Worm (Caenorhabditis elegans) whole organism, mixed stage, embryonic: ENCODE results near the gene irld-50.
A peak's percentile ranks its signal among the peaks of the same experiment; 100 is the strongest.

ENCODE experiments used
- M03D4.4 ChIP-seq: sonication (generic microtip); optimal IDR thresholded peaks from 2 replicates; lab custom pipeline; 2017; ENCODE audit warnings: mild to moderate bottlenecking, missing genetic modification characterization, missing compliant biosample characterization
- bed-3 ChIP-seq: fragments of 200-800 bp; sonication (Bioruptor generic); optimal IDR thresholded peaks from 3 replicates; lab custom pipeline; 2018; ENCODE audit warnings: mild to moderate bottlenecking, missing genetic modification characterization, moderate library complexity, missing compliant biosample characterization
- blmp-1 ChIP-seq: fragments of 150-350 bp; optimal IDR thresholded peaks from 2 replicates; lab custom pipeline; 2014; ENCODE audit warnings: missing biosample characterization, missing genetic modification characterization
- ceh-39 ChIP-seq: fragments of 150-350 bp; optimal IDR thresholded peaks from 2 replicates; lab custom pipeline; 2014; ENCODE audit warnings: missing biosample characterization, missing genetic modification characterization
- ceh-43 ChIP-seq: fragments of 200-800 bp; sonication (Bioruptor generic); optimal IDR thresholded peaks from 2 replicates; lab custom pipeline; 2018; ENCODE audit warnings: mild to moderate bottlenecking, missing genetic modification characterization, moderate library complexity, missing compliant biosample characterization
- ceh-83 ChIP-seq: fragments of 200-800 bp; sonication (Bioruptor generic); optimal IDR thresholded peaks from 2 replicates; lab custom pipeline; 2018; ENCODE audit warnings: mild to moderate bottlenecking, missing genetic modification characterization, missing compliant biosample characterization
- drap-1 ChIP-seq: fragments of 200-800 bp; sonication (Bioruptor generic); optimal IDR thresholded peaks from 3 replicates; lab custom pipeline; 2018; ENCODE audit warnings: mild to moderate bottlenecking, missing genetic modification characterization, missing compliant biosample characterization
- elt-1 ChIP-seq: sonication (generic microtip); optimal IDR thresholded peaks from 2 replicates; lab custom pipeline; 2017; ENCODE audit warnings: missing genetic modification characterization, mild to moderate bottlenecking, missing compliant biosample characterization, antibody characterized with exemption, moderate library complexity, borderline replicate concordance; ENCODE audit not compliant: insufficient read depth
- elt-3 ChIP-seq: fragments of 150-350 bp; optimal IDR thresholded peaks from 2 replicates; lab custom pipeline; 2014; ENCODE audit warnings: missing biosample characterization, missing genetic modification characterization
- flh-1 ChIP-seq: fragments of 200-800 bp; sonication (Bioruptor generic); optimal IDR thresholded peaks from 2 replicates; lab custom pipeline; 2018; ENCODE audit warnings: mild to moderate bottlenecking, missing genetic modification characterization, moderate library complexity, missing compliant biosample characterization
- ham-2 ChIP-seq: fragments of 200-800 bp; sonication (Bioruptor generic); optimal IDR thresholded peaks from 2 replicates; lab custom pipeline; 2018; ENCODE audit warnings: mild to moderate bottlenecking, missing genetic modification characterization, missing compliant biosample characterization
- hlh-1 ChIP-seq: fragments of 150-350 bp; optimal IDR thresholded peaks from 2 replicates; lab custom pipeline; 2014; ENCODE audit warnings: missing biosample characterization, missing genetic modification reagents, missing genetic modification characterization
- lin-13 ChIP-seq: fragments of 150-350 bp; optimal IDR thresholded peaks from 2 replicates; lab custom pipeline; 2014; ENCODE audit warnings: missing biosample characterization, missing genetic modification characterization
- lin-32 ChIP-seq: fragments of 200-800 bp; sonication (Bioruptor generic); optimal IDR thresholded peaks from 2 replicates; lab custom pipeline; 2018; ENCODE audit warnings: mild to moderate bottlenecking, missing genetic modification characterization, missing compliant biosample characterization
- lsy-2 ChIP-seq: fragments of 150-350 bp; optimal IDR thresholded peaks from 2 replicates; lab custom pipeline; 2014; ENCODE audit warnings: missing biosample characterization, missing genetic modification characterization
- mab-5 ChIP-seq: fragments of 150-350 bp; optimal IDR thresholded peaks from 2 replicates; lab custom pipeline; 2014; ENCODE audit warnings: missing biosample characterization, missing genetic modification characterization
- mep-1 ChIP-seq: fragments of 150-350 bp; optimal IDR thresholded peaks from 2 replicates; lab custom pipeline; 2017; ENCODE audit warnings: missing biosample characterization, missing genetic modification reagents, missing genetic modification characterization, inconsistent platforms
- mls-2 ChIP-seq: sonication (generic microtip); optimal IDR thresholded peaks from 2 replicates; lab custom pipeline; 2016; ENCODE audit warnings: mild to moderate bottlenecking, missing genetic modification characterization, moderate library complexity, missing compliant biosample characterization
- nhr-12 ChIP-seq: fragments of 150-350 bp; optimal IDR thresholded peaks from 2 replicates; lab custom pipeline; 2014; ENCODE audit warnings: missing biosample characterization, missing genetic modification characterization
- nhr-2 ChIP-seq: fragments of 150-350 bp; optimal IDR thresholded peaks from 2 replicates; lab custom pipeline; 2014; ENCODE audit warnings: missing biosample characterization, missing genetic modification characterization
- nhr-237 ChIP-seq: fragments of 150-350 bp; optimal IDR thresholded peaks from 2 replicates; lab custom pipeline; 2014; ENCODE audit warnings: missing biosample characterization, missing genetic modification characterization
- nhr-28 ChIP-seq: fragments of 150-350 bp; optimal IDR thresholded peaks from 2 replicates; lab custom pipeline; 2014; ENCODE audit warnings: missing biosample characterization, missing genetic modification characterization
- nhr-76 ChIP-seq: sonication (generic microtip); optimal IDR thresholded peaks from 2 replicates; lab custom pipeline; 2017; ENCODE audit warnings: missing biosample characterization, missing genetic modification characterization
- pha-4 ChIP-seq: fragments of 150-350 bp; optimal IDR thresholded peaks from 2 replicates; lab custom pipeline; 2018; ENCODE audit warnings: missing biosample characterization, missing genetic modification reagents, missing genetic modification characterization
- sem-2 ChIP-seq: fragments of 200-800 bp; sonication (Bioruptor generic); optimal IDR thresholded peaks from 2 replicates; lab custom pipeline; 2018; ENCODE audit warnings: mild to moderate bottlenecking, missing genetic modification characterization, missing compliant biosample characterization
- snpc-4 ChIP-seq: fragments of 150-350 bp; optimal IDR thresholded peaks from 2 replicates; lab custom pipeline; 2014; ENCODE audit warnings: missing biosample characterization, missing genetic modification characterization
- sptf-1 ChIP-seq: sonication (generic microtip); optimal IDR thresholded peaks from 2 replicates; lab custom pipeline; 2017; ENCODE audit warnings: mild to moderate bottlenecking, missing genetic modification characterization, moderate library complexity, missing compliant biosample characterization
- tbx-8 ChIP-seq: fragments of 200-800 bp; sonication (Bioruptor generic); optimal IDR thresholded peaks from 2 replicates; lab custom pipeline; 2018; ENCODE audit warnings: mild to moderate bottlenecking, missing genetic modification characterization, moderate library complexity, missing compliant biosample characterization
- unc-120 ChIP-seq: sonication (generic microtip); optimal IDR thresholded peaks from 2 replicates; lab custom pipeline; 2017; ENCODE audit warnings: missing genetic modification characterization, missing compliant biosample characterization; ENCODE audit not compliant: poor library complexity, severe bottlenecking
- unc-39 ChIP-seq: fragments of 150-350 bp; optimal IDR thresholded peaks from 2 replicates; lab custom pipeline; 2014; ENCODE audit warnings: missing biosample characterization, missing genetic modification characterization
- unc-62 ChIP-seq: fragments of 150-350 bp; optimal IDR thresholded peaks from 2 replicates; lab custom pipeline; 2014; ENCODE audit warnings: missing biosample characterization, missing genetic modification reagents, missing genetic modification characterization
- zip-8 ChIP-seq: fragments of 150-350 bp; optimal IDR thresholded peaks from 2 replicates; lab custom pipeline; 2014; ENCODE audit warnings: missing biosample characterization, missing genetic modification characterization
- ztf-11 ChIP-seq: fragments of 150-350 bp; optimal IDR thresholded peaks from 2 replicates; lab custom pipeline; 2014; ENCODE audit warnings: missing biosample characterization, missing genetic modification characterization

Gene irld-50

DNA sequence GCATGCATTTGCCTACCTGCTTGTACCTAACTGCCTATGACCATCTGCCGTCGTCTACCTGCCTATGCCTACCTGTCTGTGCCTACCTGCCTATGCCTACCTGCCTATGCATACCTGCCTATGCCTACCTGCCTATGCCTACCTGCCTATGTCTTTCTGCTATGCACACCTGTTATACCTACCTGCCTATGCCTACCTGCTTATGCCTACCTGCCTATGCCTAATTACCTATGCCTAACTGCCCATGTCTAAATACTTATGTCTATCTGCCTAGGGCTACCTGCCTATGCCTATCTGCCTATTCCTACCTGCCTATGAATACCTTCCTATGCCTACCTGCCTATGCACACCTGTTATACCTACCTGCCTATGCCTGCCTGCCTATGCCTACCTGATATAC, 22.5 kb upstream of the irld-50 start:
- TF ChIP-seq bed-3 (GFP tag; lab: Kevin White, UChicago) (no peak), snpc-4 (no peak)
- TF ChIP-seq, all 35 proteins: peak for 0

ce11 chrII:2965215-2965998, 21.5 kb upstream of the irld-50 start:
- no peak for TF ChIP-seq nhr-2 (tag; lab: Kevin White, UChicago)
- no peak for TF ChIP-seq nhr-76 (tag; lab: Kevin White, UChicago)
- TF ChIP-seq M03D4.4 (tag; lab: Kevin White, UChicago), result no peak
- no peak for TF ChIP-seq unc-39 (tag; lab: Kevin White, UChicago)
- TF ChIP-seq bed-3 (GFP tag; lab: Kevin White, UChicago), result no peak
- TF ChIP-seq lin-13 (tag; lab: Kevin White, UChicago), result no peak
- no peak for TF ChIP-seq flh-1 (GFP tag; lab: Kevin White, UChicago)
- TF ChIP-seq ham-2, result no peak
- no peak for TF ChIP-seq ceh-83 (GFP tag; lab: Kevin White, UChicago)
- TF ChIP-seq hlh-1, result no peak
- TF ChIP-seq elt-3 (tag; lab: Kevin White, UChicago), result no peak
- no peak for TF ChIP-seq ceh-39
- no peak for TF ChIP-seq blmp-1 (tag; lab: Kevin White, UChicago)
- TF ChIP-seq pha-4 (tag; lab: Kevin White, UChicago), result no peak
- TF ChIP-seq lsy-2 (tag; lab: Kevin White, UChicago), result no peak
- no peak for TF ChIP-seq unc-62 (GFP tag; lab: Kevin White, UChicago)
- TF ChIP-seq elt-1 (tag; lab: Kevin White, UChicago), result no peak
- TF ChIP-seq unc-120 (tag; lab: Kevin White, UChicago), result no peak
- no peak for TF ChIP-seq lin-32 (GFP tag; lab: Kevin White, UChicago)
- TF ChIP-seq snpc-4, result no peak
- TF ChIP-seq, all 35 proteins: peak for 0

ce11 chrII:2963619-2964018, 19.8 kb upstream of the irld-50 start:
- no peak for TF ChIP-seq tbx-8 (GFP tag; lab: Kevin White, UChicago)
- no peak for TF ChIP-seq nhr-28
- TF ChIP-seq sem-2, result no peak
- TF ChIP-seq hlh-1, result no peak
- no peak for TF ChIP-seq mls-2 (tag; lab: Kevin White, UChicago)
- TF ChIP-seq ceh-83 (GFP tag; lab: Kevin White, UChicago), result no peak
- TF ChIP-seq nhr-76 (tag; lab: Kevin White, UChicago), result no peak
- no peak for TF ChIP-seq lin-32 (GFP tag; lab: Kevin White, UChicago)
- no peak for TF ChIP-seq drap-1 (GFP tag; lab: Kevin White, UChicago)
- no peak for TF ChIP-seq blmp-1 (tag; lab: Kevin White, UChicago)
- TF ChIP-seq mab-5 (tag; lab: Kevin White, UChicago), result no peak
- TF ChIP-seq lin-13 (tag; lab: Kevin White, UChicago), result no peak
- TF ChIP-seq lsy-2 (tag; lab: Kevin White, UChicago), result no peak
- TF ChIP-seq pha-4 (tag; lab: Kevin White, UChicago), result no peak
- TF ChIP-seq ceh-39, result no peak
- no peak for TF ChIP-seq sptf-1 (tag; lab: Kevin White, UChicago)
- no peak for TF ChIP-seq elt-3 (tag; lab: Kevin White, UChicago)
- TF ChIP-seq snpc-4, result no peak
- TF ChIP-seq unc-120 (tag; lab: Kevin White, UChicago), result no peak
- TF ChIP-seq mep-1 (tag; lab: Kevin White, UChicago), result no peak
- TF ChIP-seq, all 35 proteins: peak for 0

DNA sequence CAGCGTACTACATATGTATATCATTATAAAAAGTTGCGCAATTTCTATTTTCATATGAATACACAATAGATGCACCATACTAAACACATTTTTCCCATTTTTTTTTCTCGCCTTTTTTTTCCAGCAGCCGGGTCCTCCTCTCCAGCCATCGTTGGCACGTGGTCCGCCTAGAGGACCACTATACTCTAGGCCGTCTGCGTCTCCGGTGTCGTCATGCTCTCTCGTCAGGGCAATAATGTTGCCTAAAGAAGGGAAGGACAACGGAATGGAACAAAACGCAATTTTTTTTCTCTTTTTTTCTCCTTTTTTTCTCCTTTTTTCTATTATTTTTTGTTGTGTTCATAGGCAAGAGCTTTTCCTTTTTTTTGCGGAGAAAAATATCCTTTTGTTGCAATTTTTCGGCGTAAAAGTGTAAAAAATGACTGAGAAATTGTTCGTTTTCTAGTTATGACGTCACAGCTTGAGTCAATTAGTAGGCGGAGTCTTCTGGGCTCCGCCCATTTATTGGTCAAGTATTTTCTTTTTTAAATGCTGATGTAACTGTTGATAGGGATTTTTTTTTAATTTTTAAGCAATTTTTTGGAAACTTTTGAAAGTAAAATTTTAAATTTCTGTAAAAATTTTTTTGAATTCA, 18.8 kb upstream of the irld-50 start:
- no peak for TF ChIP-seq nhr-237
- TF ChIP-seq zip-8, result peak; percentile 77

ce11 chrII:2958308-2958707, 14.4 kb upstream of the irld-50 start, which contains the start of gene srw-60:
srw-60 (plus strand) TSS chrII:2958608.
- TF ChIP-seq drap-1 (GFP tag; lab: Kevin White, UChicago) (no peak), blmp-1 (tag; lab: Kevin White, UChicago) (no peak), elt-3 (tag; lab: Kevin White, UChicago) (no peak), pha-4 (tag; lab: Kevin White, UChicago) (no peak), tbx-8 (GFP tag; lab: Kevin White, UChicago) (no peak), ceh-43 (no peak), sptf-1 (tag; lab: Kevin White, UChicago) (no peak), mab-5 (tag; lab: Kevin White, UChicago) (no peak), mep-1 (tag; lab: Kevin White, UChicago) (no peak), ztf-11 (tag; lab: Kevin White, UChicago) (no peak), elt-1 (tag; lab: Kevin White, UChicago) (no peak), nhr-12 (tag; lab: Kevin White, UChicago) (no peak), hlh-1 (no peak)
- TF ChIP-seq, all 35 proteins: peak for 0
